Fruit fly (Drosophila melanogaster): ENCODE results near the gene Dab.

Dab gene

dm6 chr3L:16768001-16768652 lies 56.2 kb downstream of the Dab start (continued):
- TF ChIP-seq CG4617 (GFP tag; optimal IDR thresholded peaks at IDR 0.05; ENCODE audit: borderline replicate concordance), result no peak
- peak; percentile 49; the same call in 1 of the 2 replicates for TF ChIP-seq vvl (GFP tag; IDR thresholded peaks at IDR 0.05)
- no peak for TF ChIP-seq fd64A (GFP tag; optimal IDR thresholded peaks at IDR 0.05)
- no peak for TF ChIP-seq yki (optimal IDR thresholded peaks at IDR 0.05)
- no peak for TF ChIP-seq CG11398 (GFP tag; optimal IDR thresholded peaks at IDR 0.05)
- no peak for TF ChIP-seq CG8359 (GFP tag; optimal IDR thresholded peaks at IDR 0.05; ENCODE audit: borderline replicate concordance)
- no peak for TF ChIP-seq Nf-YB (GFP tag; optimal IDR thresholded peaks at IDR 0.05)
- TF ChIP-seq gcm (GFP tag; optimal IDR thresholded peaks at IDR 0.05), result no peak
- peak; percentile 51; the same call in 1 of the 2 replicates for TF ChIP-seq chm (GFP tag; IDR thresholded peaks at IDR 0.05)
- no peak for TF ChIP-seq crp (GFP tag; optimal IDR thresholded peaks at IDR 0.05)
- no peak for TF ChIP-seq bigmax (GFP tag; optimal IDR thresholded peaks at IDR 0.05)
- no peak for TF ChIP-seq Elba2 (GFP tag; optimal IDR thresholded peaks at IDR 0.05)
- no peak for TF ChIP-seq CG12236 (GFP tag; optimal IDR thresholded peaks at IDR 0.05)
- no peak for TF ChIP-seq caup (GFP tag; optimal IDR thresholded peaks at IDR 0.05; ENCODE audit: severe bottlenecking)
- no peak; the same call in 2 of the 3 replicates for TF ChIP-seq CG14050 (GFP tag; IDR thresholded peaks at IDR 0.05)
- peak; percentile 8 for TF ChIP-seq CG10209 (GFP tag; optimal IDR thresholded peaks at IDR 0.05)
- peak; percentile 27; the same call in 1 of the 2 replicates for TF ChIP-seq E2f2 (GFP tag; IDR thresholded peaks at IDR 0.05)
- TF ChIP-seq crol (GFP tag; IDR thresholded peaks at IDR 0.05), result no peak
- no peak for TF ChIP-seq gcm2 (GFP tag; optimal IDR thresholded peaks at IDR 0.05)
- no peak for TF ChIP-seq CG11723 (GFP tag; optimal IDR thresholded peaks at IDR 0.05)
- TF ChIP-seq CG17802 (tag; optimal IDR thresholded peaks at IDR 0.05), result no peak
- no peak for TF ChIP-seq oc (tag; optimal IDR thresholded peaks at IDR 0.05)
- TF ChIP-seq sisA (GFP tag; IDR thresholded peaks at IDR 0.05), result no peak
- no peak for TF ChIP-seq CG34224 (GFP tag; IDR thresholded peaks at IDR 0.05; ENCODE audit: partially characterized antibody)
- peak in 1 of 2 experiments; percentile 52 for TF ChIP-seq tll (GFP tag; optimal IDR thresholded peaks at IDR 0.05)
- TF ChIP-seq emc (GFP tag; optimal IDR thresholded peaks at IDR 0.05), result no peak
- TF ChIP-seq BEAF-32 (GFP tag; optimal IDR thresholded peaks at IDR 0.05), result no peak
- no peak for TF ChIP-seq Sin3A (optimal IDR thresholded peaks at IDR 0.05)
- peak; percentile 35; the same call in 2 of the 3 replicates for TF ChIP-seq B-H1 (GFP tag; IDR thresholded peaks at IDR 0.05)
- no peak for TF ChIP-seq Stat92E (GFP tag; optimal IDR thresholded peaks at IDR 0.05)
- peak; percentile 94 for TF ChIP-seq sens (GFP tag)
- peak; percentile 50 for TF ChIP-seq Oli (tag; optimal IDR thresholded peaks at IDR 0.05)
- peak; percentile 27 for TF ChIP-seq Ssrp (tag; optimal IDR thresholded peaks at IDR 0.05)
- peak; percentile 42 for TF ChIP-seq CG10267 (tag; optimal IDR thresholded peaks at IDR 0.05)
- TF ChIP-seq tna (GFP tag; IDR thresholded peaks at IDR 0.05; ENCODE audit: partially characterized antibody), result peak; percentile 24; the same call in 1 of the 2 replicates
- peak in 1 of 2 experiments; percentile 46 for TF ChIP-seq bsh (GFP tag; optimal IDR thresholded peaks at IDR 0.05)
- TF ChIP-seq CG14965 (GFP tag; optimal IDR thresholded peaks at IDR 0.05; ENCODE audit: borderline replicate concordance), result no peak
- peak; percentile 1 for TF ChIP-seq kay (GFP tag; optimal IDR thresholded peaks at IDR 0.05)
- TF ChIP-seq CG11696 (GFP tag; IDR thresholded peaks at IDR 0.05), result 0 out of 2 replicates have a peak, but pooled peaks have one; percentile 21
- no peak for TF ChIP-seq Dbx (GFP tag; IDR thresholded peaks at IDR 0.05)
- TF ChIP-seq Vsx1 (GFP tag; optimal IDR thresholded peaks at IDR 0.05), result no peak
- TF ChIP-seq GATAe (GFP tag; conservative IDR thresholded peaks at IDR 0.05), result no peak
- no peak for TF ChIP-seq ham (GFP tag; IDR thresholded peaks at IDR 0.05)
- no peak for TF ChIP-seq MBD-R2 (GFP tag; IDR thresholded peaks at IDR 0.05)
- no peak for TF ChIP-seq inv (GFP tag; IDR thresholded peaks at IDR 0.05; ENCODE audit: partially characterized antibody)
- peak; percentile 20; the same call in 1 of the 2 replicates for TF ChIP-seq CG10366 (GFP tag; IDR thresholded peaks at IDR 0.05)
- TF ChIP-seq CG4328 (GFP tag; optimal IDR thresholded peaks at IDR 0.05), result no peak
- TF ChIP-seq CG2712 (tag; optimal IDR thresholded peaks at IDR 0.05), result peak; percentile 74
- TF ChIP-seq slbo (GFP tag; IDR thresholded peaks at IDR 0.05), result peak; percentile 9; the same call in 1 of the 2 replicates
